Worm (Caenorhabditis elegans) whole organism, L4 larva: ENCODE results near the gene srbc-19.

ENCODE experiments used
- aha-1 ChIP-seq: fragments of 150-350 bp; peaks from one replicate; lab custom pipeline; 2014; ENCODE audit warnings: missing biosample characterization, missing genetic modification characterization
- ceh-32 ChIP-seq: sonication (generic microtip); optimal IDR thresholded peaks from 2 replicates; lab custom pipeline; 2016; ENCODE audit warnings: mild to moderate bottlenecking, missing genetic modification characterization, missing compliant biosample characterization; ENCODE audit not compliant: poor library complexity
- ces-1 ChIP-seq: fragments of 150-350 bp; sonication (generic microtip); optimal IDR thresholded peaks from 4 replicates; lab custom pipeline; 2014; ENCODE audit warnings: missing biosample characterization, missing genetic modification reagents, missing genetic modification characterization
- ctbp-1 ChIP-seq: fragments of 200-800 bp; sonication (Bioruptor generic); IDR thresholded peaks from 2 replicates; pipeline ENCODE4 v1.3.6; 2022; ENCODE audit warnings: missing genetic modification reagents, missing genetic modification characterization, missing compliant biosample characterization
- daf-12 ChIP-seq: fragments of 150-350 bp; optimal IDR thresholded peaks from 2 replicates; lab custom pipeline; 2014; ENCODE audit warnings: missing biosample characterization, missing genetic modification reagents, missing genetic modification characterization
- daf-16 ChIP-seq, 3 experiments: sonication (generic microtip); optimal IDR thresholded peaks; 2 replicates each; lab custom pipeline; 2016 to 2017; ENCODE audit warnings: missing genetic modification characterization in 3 of 3, missing genetic modification reagents in 3 of 3, mild to moderate bottlenecking in 2 of 3, missing compliant biosample characterization in 2 of 3, missing biosample characterization in 1 of 3, moderate library complexity in 1 of 3
- daf-8 ChIP-seq: fragments of 200-800 bp; sonication (Bioruptor generic); IDR thresholded peaks from 2 replicates; pipeline ENCODE4 v1.3.6; 2022; ENCODE audit warnings: missing genetic modification characterization, missing compliant biosample characterization
- dmd-6 ChIP-seq: fragments of 200-800 bp; sonication (Bioruptor generic); IDR thresholded peaks from 2 replicates; pipeline ENCODE4 v1.3.6; 2022; ENCODE audit warnings: missing genetic modification reagents, missing genetic modification characterization, missing compliant biosample characterization
- dmd-9 ChIP-seq: fragments of 200-800 bp; sonication (Bioruptor generic); IDR thresholded peaks from 2 replicates; pipeline ENCODE4 v1.3.6; 2022; ENCODE audit warnings: missing genetic modification reagents, missing genetic modification characterization, missing compliant biosample characterization
- duxl-1 ChIP-seq: sonication (generic microtip); optimal IDR thresholded peaks from 2 replicates; lab custom pipeline; 2016; ENCODE audit warnings: mild to moderate bottlenecking, missing genetic modification characterization, moderate library complexity, missing compliant biosample characterization; ENCODE audit not compliant: poor library complexity
- dve-1 ChIP-seq: sonication (generic microtip); optimal IDR thresholded peaks from 2 replicates; lab custom pipeline; 2017; ENCODE audit warnings: antibody characterized with exemption, mild to moderate bottlenecking, missing genetic modification characterization, missing compliant biosample characterization; ENCODE audit not compliant: insufficient read depth
- egl-43 ChIP-seq: fragments of 200-800 bp; sonication (Bioruptor generic); IDR thresholded peaks from 2 replicates; pipeline ENCODE4 v1.3.6; 2022; ENCODE audit warnings: missing genetic modification reagents, missing genetic modification characterization, missing compliant biosample characterization
- fos-1 ChIP-seq: fragments of 150-350 bp; optimal IDR thresholded peaks from 2 replicates; lab custom pipeline; 2014; ENCODE audit warnings: missing biosample characterization, missing genetic modification characterization
- gei-8 ChIP-seq: fragments of 200-800 bp; sonication (Bioruptor generic); optimal IDR thresholded peaks from 2 replicates; lab custom pipeline; 2018; ENCODE audit warnings: mild to moderate bottlenecking, missing genetic modification characterization, missing compliant biosample characterization
- hlh-11 ChIP-seq: fragments of 200-800 bp; sonication (Bioruptor generic); optimal IDR thresholded peaks from 2 replicates; lab custom pipeline; 2018; ENCODE audit warnings: mild to moderate bottlenecking, missing genetic modification characterization, missing compliant biosample characterization
- hlh-30 ChIP-seq: sonication (generic microtip); optimal IDR thresholded peaks from 2 replicates; lab custom pipeline; 2017; ENCODE audit warnings: antibody characterized with exemption, mild to moderate bottlenecking, missing genetic modification characterization, missing compliant biosample characterization; ENCODE audit not compliant: insufficient read depth
- hmg-1.1 ChIP-seq: fragments of 200-800 bp; sonication (Bioruptor generic); IDR thresholded peaks from 2 replicates; pipeline ENCODE4 v1.3.6; 2022; ENCODE audit warnings: missing genetic modification reagents, missing genetic modification characterization, missing compliant biosample characterization
- lin-1 ChIP-seq: fragments of 200-800 bp; sonication (Bioruptor generic); IDR thresholded peaks from 2 replicates; pipeline ENCODE4 v1.3.6; 2022; ENCODE audit warnings: missing genetic modification reagents, missing genetic modification characterization, missing compliant biosample characterization
- mdl-1 ChIP-seq, 2 experiments: fragments of 150-350 bp in 1 of 2; sonication (generic microtip) in 1 of 2; optimal IDR thresholded peaks; 2 replicates each; lab custom pipeline; 2014 to 2017; ENCODE audit warnings: missing biosample characterization in 2 of 2, missing genetic modification characterization in 2 of 2
- mes-2 ChIP-seq: sonication (generic microtip); optimal IDR thresholded peaks from 2 replicates; lab custom pipeline; 2016; ENCODE audit warnings: missing genotype, mild to moderate bottlenecking, missing genetic modification characterization, missing compliant biosample characterization; ENCODE audit not compliant: poor library complexity, severe bottlenecking
- mxl-2 ChIP-seq: fragments of 200-800 bp; sonication (Bioruptor generic); conservative IDR thresholded peaks from 2 replicates; pipeline ENCODE4 v1.3.6; 2022; ENCODE audit warnings: missing genetic modification reagents, missing genetic modification characterization, missing compliant biosample characterization
- nhr-237 ChIP-seq: sonication (generic microtip); optimal IDR thresholded peaks from 2 replicates; lab custom pipeline; 2017; ENCODE audit warnings: missing biosample characterization, missing genetic modification characterization
- nhr-28 ChIP-seq: fragments of 150-350 bp; optimal IDR thresholded peaks from 2 replicates; lab custom pipeline; 2014; ENCODE audit warnings: missing biosample characterization, missing genetic modification characterization
- nhr-76 ChIP-seq: fragments of 150-350 bp; optimal IDR thresholded peaks from 2 replicates; lab custom pipeline; 2014; ENCODE audit warnings: missing biosample characterization, missing genetic modification characterization
- rbr-2 ChIP-seq: sonication (generic microtip); optimal IDR thresholded peaks from 2 replicates; lab custom pipeline; 2016; ENCODE audit warnings: missing genotype, missing genetic modification characterization, missing compliant biosample characterization
- sdz-12 ChIP-seq: fragments of 200-800 bp; sonication (Bioruptor generic); optimal IDR thresholded peaks from 2 replicates; lab custom pipeline; 2018; ENCODE audit warnings: mild to moderate bottlenecking, missing genetic modification characterization, missing compliant biosample characterization
- set-16 ChIP-seq: fragments of 200-800 bp; sonication (Bioruptor generic); IDR thresholded peaks from 2 replicates; pipeline ENCODE4 v1.3.6; 2022; ENCODE audit warnings: missing genetic modification reagents, missing genetic modification characterization, missing compliant biosample characterization
- snpc-4 ChIP-seq: fragments of 150-350 bp; optimal IDR thresholded peaks from 2 replicates; lab custom pipeline; 2014; ENCODE audit warnings: missing biosample characterization, missing genetic modification characterization
- tag-97 ChIP-seq: fragments of 200-800 bp; sonication (Bioruptor generic); IDR thresholded peaks from 2 replicates; pipeline ENCODE4 v1.3.6; 2022; ENCODE audit warnings: missing genetic modification characterization, missing compliant biosample characterization
- unc-62 ChIP-seq, 3 experiments: fragments of 150-350 bp in 1 of 3; sonication (generic microtip); optimal IDR thresholded peaks in 2 of 3; peaks in 1 of 3; 1 replicate in 1 of 3; 2 replicates in 2 of 3; lab custom pipeline; 2014 to 2017; ENCODE audit warnings: missing biosample characterization in 3 of 3, missing genetic modification characterization in 3 of 3, missing genetic modification reagents in 3 of 3, missing genotype in 1 of 3
- vab-7 ChIP-seq: fragments of 200-800 bp; sonication (Bioruptor generic); IDR thresholded peaks from 2 replicates; pipeline ENCODE4 v1.3.6; 2022; ENCODE audit warnings: missing genetic modification reagents, missing genetic modification characterization, missing compliant biosample characterization
- zip-11 ChIP-seq: fragments of 200-800 bp; sonication (Bioruptor generic); IDR thresholded peaks from 2 replicates; pipeline ENCODE4 v1.3.6; 2022; ENCODE audit warnings: missing genetic modification characterization, missing compliant biosample characterization

Gene srbc-19

DNA sequence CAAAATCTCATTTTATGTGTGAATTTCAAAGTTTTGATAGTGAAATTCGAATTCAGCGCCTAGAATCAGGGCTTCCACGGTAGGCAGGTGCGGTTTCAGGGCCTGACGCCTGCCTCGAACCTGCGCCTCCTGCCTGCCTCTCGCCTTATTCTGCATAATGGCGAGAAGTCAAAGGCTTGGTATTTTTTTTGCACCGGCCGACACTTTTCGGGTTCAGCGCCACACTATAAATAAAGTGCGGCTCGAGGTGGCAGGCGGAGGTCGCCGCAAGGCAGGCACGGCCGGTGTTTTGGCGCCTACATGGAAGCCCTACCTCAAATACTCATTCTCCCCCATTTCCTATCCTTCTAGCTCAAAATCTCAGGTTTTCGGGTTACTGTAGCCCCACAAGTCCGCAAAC, 33.8 kb upstream of the srbc-19 start:
- TF ChIP-seq unc-62 (GFP tag; optimal IDR thresholded peaks at IDR 0.05 in 1 of 2; lab: Kevin White, UChicago) (no peak), unc-62 (tag; optimal IDR thresholded peaks at IDR 0.05; lab: Kevin White, UChicago) (no peak), tag-97 (GFP tag; lab: Robert Waterston, UW) (no peak), set-16 (GFP tag; lab: Robert Waterston, UW) (peak; percentile 69; the same call in 1 of the 2 replicates), egl-43 (0 out of 2 replicates have a peak, but pooled peaks have one; percentile 3)

DNA sequence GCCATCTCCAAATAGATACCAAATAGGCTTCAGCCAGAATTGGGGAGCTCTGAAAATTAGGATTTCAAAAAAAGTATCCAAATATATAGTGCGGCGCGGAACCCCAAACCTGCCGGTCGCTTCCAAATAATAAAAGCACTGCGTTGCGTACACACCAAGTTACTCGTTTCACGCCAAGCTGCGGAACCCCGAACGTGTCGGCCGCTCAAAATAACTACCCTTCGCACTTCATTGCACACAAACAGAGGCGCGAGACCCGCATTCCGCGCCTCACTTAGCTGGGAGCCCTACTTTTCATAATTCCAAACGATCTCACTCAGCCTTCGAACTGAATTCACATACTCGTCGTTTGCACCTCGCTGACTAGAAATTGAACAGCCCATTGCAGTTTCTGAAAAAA, 33.0 kb upstream of the srbc-19 start:
- TF ChIP-seq ces-1 (GFP tag; lab: Kevin White, UChicago): no peak
- TF ChIP-seq fos-1 (tag; lab: Kevin White, UChicago): no peak
- TF ChIP-seq zip-11 (GFP tag; lab: Robert Waterston, UW): no peak

ce11 chrV:2192117-2192516, 25.5 kb upstream of the srbc-19 start, which contains the start of gene nhr-13:
nhr-13 (plus strand) TSS chrV:2192485.
- peak; percentile 53 for TF ChIP-seq nhr-28 (tag; lab: Kevin White, UChicago)
- TF ChIP-seq nhr-237: no peak
- peak; percentile 53 for TF ChIP-seq hlh-30 (tag; lab: Kevin White, UChicago)
- TF ChIP-seq duxl-1 (tag; lab: Kevin White, UChicago): peak; percentile 30
- no peak for TF ChIP-seq ctbp-1 (GFP tag; lab: Robert Waterston, UW)
- TF ChIP-seq dmd-6 (GFP tag; lab: Robert Waterston, UW): peak; percentile 61
- peak; percentile 35 for TF ChIP-seq hlh-11
- TF ChIP-seq hmg-1.1 (GFP tag; lab: Robert Waterston, UW): peak; percentile 56; the same call in 1 of the 2 replicates
- peak; percentile 11 for TF ChIP-seq dve-1 (tag; lab: Kevin White, UChicago)
- TF ChIP-seq daf-8 (GFP tag; lab: Robert Waterston, UW): no peak
- no peak for TF ChIP-seq daf-16 (GFP tag; optimal IDR thresholded peaks at IDR 0.05; lab: Kevin White, UChicago)
- peak; percentile 47 for TF ChIP-seq daf-16 (tag; optimal IDR thresholded peaks at IDR 0.05; lab: Kevin White, UChicago)
- TF ChIP-seq nhr-76 (tag; lab: Kevin White, UChicago): no peak
- TF ChIP-seq lin-1 (GFP tag; lab: Robert Waterston, UW): no peak
- TF ChIP-seq mdl-1 (tag; optimal IDR thresholded peaks at IDR 0.05; lab: Kevin White, UChicago): peak in 1 of 2 experiments; percentile 13
- peak; percentile 29 for TF ChIP-seq mes-2 (tag; lab: Kevin White, UChicago)
- TF ChIP-seq dmd-9 (GFP tag; lab: Robert Waterston, UW): no peak
- TF ChIP-seq aha-1: peak; percentile 82
- TF ChIP-seq zip-11 (GFP tag; lab: Robert Waterston, UW): no peak

DNA sequence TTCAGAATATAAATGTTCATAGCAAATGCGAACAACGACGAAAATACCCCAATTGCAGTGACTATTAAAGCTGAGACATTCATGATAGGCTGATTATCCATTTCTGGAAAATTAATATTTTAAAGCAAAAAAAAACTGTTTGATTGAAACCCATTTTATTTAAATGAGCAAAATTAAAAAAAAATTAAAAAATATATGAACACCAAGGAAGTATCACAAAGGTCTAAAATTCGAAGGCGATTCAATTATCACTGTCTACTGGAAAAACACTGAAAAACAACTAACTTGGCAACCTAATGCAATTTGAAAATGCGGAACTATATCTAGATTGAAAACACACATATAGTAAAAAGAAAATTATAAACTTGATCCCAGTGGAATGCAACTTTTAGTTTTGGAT, 24.5 kb upstream of the srbc-19 start, which contains the start of gene srbc-42:
TSS of gene srbc-42 (minus strand) at position 101 of the 400 bp plus-strand sequence.
- TF ChIP-seq mxl-2 (GFP tag; lab: Robert Waterston, UW) (no peak), daf-12 (tag; lab: Kevin White, UChicago) (no peak), sdz-12 (GFP tag; lab: Kevin White, UChicago) (no peak), rbr-2 (tag; lab: Kevin White, UChicago) (no peak), ceh-32 (tag; lab: Kevin White, UChicago) (no peak), vab-7 (no peak), ctbp-1 (GFP tag; lab: Robert Waterston, UW) (no peak), gei-8 (GFP tag; lab: Kevin White, UChicago) (no peak), snpc-4 (no peak)
- TF ChIP-seq, all 104 proteins: peak for 0
